Fruit fly (Drosophila melanogaster) whole organism, adult: ENCODE results near the gene Ube3a.

Experiments
- CG11617 ChIP-seq: fragments of 200-800 bp; sonication (Bioruptor generic); optimal IDR thresholded peaks from 2 replicates; lab custom pipeline; 2017; ENCODE audit warnings: mild to moderate bottlenecking, missing biosample characterization, missing genetic modification reagents, missing genetic modification characterization
- CG12768 ChIP-seq: fragments of 200-800 bp; sonication (Bioruptor generic); optimal IDR thresholded peaks from 2 replicates; lab custom pipeline; 2017; ENCODE audit warnings: missing biosample characterization, missing genetic modification characterization, mild to moderate bottlenecking, moderate library complexity, missing genetic modification reagents
- CG14711 ChIP-seq: fragments of 200-800 bp; sonication (Bioruptor generic); optimal IDR thresholded peaks from 2 replicates; lab custom pipeline; 2018; ENCODE audit warnings: missing biosample characterization, mild to moderate bottlenecking, missing genetic modification characterization, moderate library complexity
- CG1620 ChIP-seq: fragments of 200-800 bp; sonication (Bioruptor generic); optimal IDR thresholded peaks from 2 replicates; lab custom pipeline; 2016; ENCODE audit warnings: missing biosample characterization, missing genetic modification characterization
- CG33017 ChIP-seq: fragments of 200-800 bp; sonication (Bioruptor generic); optimal IDR thresholded peaks from 2 replicates; lab custom pipeline; 2018; ENCODE audit warnings: missing biosample characterization, mild to moderate bottlenecking, missing genetic modification characterization, moderate library complexity
- CG5204 ChIP-seq: fragments of 200-800 bp; sonication (Bioruptor generic); optimal IDR thresholded peaks from 2 replicates; lab custom pipeline; 2016; ENCODE audit warnings: missing biosample characterization, missing genetic modification characterization
- CG7045 ChIP-seq: fragments of 200-800 bp; sonication (Bioruptor generic); optimal IDR thresholded peaks from 2 replicates; lab custom pipeline; 2017; ENCODE audit warnings: missing biosample characterization, mild to moderate bottlenecking, missing genetic modification characterization
- CG7101 ChIP-seq: fragments of 200-800 bp; sonication (Bioruptor generic); optimal IDR thresholded peaks from 2 replicates; lab custom pipeline; 2018; ENCODE audit warnings: missing biosample characterization, mild to moderate bottlenecking, missing genetic modification characterization, moderate library complexity
- Clk ChIP-seq: fragments of 200-800 bp; sonication (Bioruptor generic); optimal IDR thresholded peaks from 2 replicates; lab custom pipeline; 2017; ENCODE audit warnings: missing biosample characterization, missing genetic modification characterization
- Crg-1 ChIP-seq: fragments of 200-800 bp; sonication (Bioruptor generic); optimal IDR thresholded peaks from 2 replicates; lab custom pipeline; 2016; ENCODE audit warnings: missing biosample characterization, missing genetic modification characterization
- Hr96 ChIP-seq: fragments of 200-800 bp; sonication (Bioruptor generic); optimal IDR thresholded peaks from 2 replicates; lab custom pipeline; 2016; ENCODE audit warnings: missing biosample characterization, missing genetic modification characterization
- Mnt ChIP-seq: fragments of 200-800 bp; sonication (Bioruptor generic); optimal IDR thresholded peaks from 2 replicates; lab custom pipeline; 2016; ENCODE audit warnings: missing biosample characterization, mild to moderate bottlenecking, missing genetic modification characterization
- bab1 ChIP-seq: fragments of 200-800 bp; sonication (Bioruptor generic); optimal IDR thresholded peaks from 3 replicates; lab custom pipeline; 2019; ENCODE audit warnings: missing biosample characterization, mild to moderate bottlenecking, missing genetic modification characterization, moderate library complexity
- cic ChIP-seq: fragments of 200-800 bp; sonication (Bioruptor generic); optimal IDR thresholded peaks from 2 replicates; lab custom pipeline; 2017; ENCODE audit warnings: missing biosample characterization, mild to moderate bottlenecking, missing genetic modification characterization, moderate library complexity
- cnc ChIP-seq, 2 experiments: fragments of >200 bp; optimal IDR thresholded peaks; 2 replicates each; lab custom pipeline; 2017
- kay ChIP-seq: fragments of 200-800 bp; sonication (Bioruptor generic); peaks from one replicate; lab custom pipeline; 2016; ENCODE audit warnings: missing biosample characterization, missing genetic modification characterization, borderline replicate concordance
- ovo ChIP-seq: fragments of 200-800 bp; sonication (Bioruptor generic); optimal IDR thresholded peaks from 2 replicates; lab custom pipeline; 2016; ENCODE audit warnings: missing biosample characterization, missing genetic modification characterization
- pad ChIP-seq: fragments of 200-800 bp; sonication (Bioruptor generic); optimal IDR thresholded peaks from 3 replicates; lab custom pipeline; 2017; ENCODE audit warnings: missing biosample characterization, missing genetic modification characterization, mild to moderate bottlenecking, moderate library complexity, missing genetic modification reagents
- tj ChIP-seq: fragments of 200-800 bp; sonication (Bioruptor generic); optimal IDR thresholded peaks from 3 replicates; lab custom pipeline; 2017; ENCODE audit warnings: missing biosample characterization, mild to moderate bottlenecking, missing genetic modification characterization, moderate library complexity
- toe ChIP-seq: fragments of 200-800 bp; sonication (Bioruptor generic); optimal IDR thresholded peaks from 2 replicates; lab custom pipeline; 2016; ENCODE audit warnings: missing biosample characterization, missing genetic modification characterization

Ube3a gene

DNA sequence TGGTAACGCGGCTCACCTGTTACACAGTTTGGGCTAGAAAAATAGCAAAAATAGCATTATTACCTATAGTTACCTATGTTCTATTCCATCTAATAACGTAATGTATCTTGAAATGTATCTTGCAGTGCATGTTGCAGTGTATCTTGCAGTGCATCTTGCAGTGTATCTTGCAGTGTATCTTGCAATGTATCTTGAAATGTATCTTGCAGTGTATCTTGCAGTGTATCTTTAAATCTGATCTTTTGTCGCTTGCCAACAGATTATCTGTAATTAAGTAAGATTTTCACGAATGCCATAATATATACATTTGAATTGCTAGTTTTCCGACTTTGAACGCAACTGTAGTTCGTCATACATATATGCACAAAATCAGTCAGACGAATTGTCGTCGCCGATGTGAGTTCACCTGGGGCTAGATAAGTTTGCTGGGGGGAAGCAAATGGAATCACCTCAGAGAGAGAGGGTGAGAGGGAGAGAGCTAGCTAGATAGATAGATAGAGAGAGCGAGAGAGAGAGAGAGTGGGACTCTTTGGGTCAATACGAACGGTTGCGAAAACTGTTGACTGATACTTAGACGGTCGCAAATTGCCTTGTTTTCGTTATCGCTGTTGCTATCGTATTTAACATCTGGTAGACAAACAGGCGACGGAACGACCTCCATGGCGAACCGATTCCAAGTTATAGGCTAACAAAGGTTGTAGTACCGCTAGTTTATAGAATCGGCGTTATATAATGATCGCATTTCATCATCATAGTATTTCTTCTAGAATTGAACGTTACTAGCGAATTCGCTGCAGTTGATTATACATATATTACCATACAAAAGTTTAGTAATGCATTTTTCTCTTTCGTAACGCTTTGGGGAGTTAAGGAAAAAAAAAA is 32.3 kb upstream of the Ube3a start:
- TF ChIP-seq bab1 (GFP tag; lab: Kevin White, UChicago) (no peak), ovo (GFP tag; lab: Kevin White, UChicago) (peak; percentile 68), CG1620 (GFP tag; lab: Kevin White, UChicago) (peak; percentile 5), CG33017 (peak; percentile 55), CG11617 (GFP tag; lab: Kevin White, UChicago) (peak; percentile 4), cnc (optimal IDR thresholded peaks at IDR 0.05; lab: Kevin White, UChicago) (no peak), tj (GFP tag; lab: Kevin White, UChicago) (peak; percentile 11), Hr96 (GFP tag; lab: Kevin White, UChicago) (peak; percentile 14), kay (GFP tag; lab: Kevin White, UChicago) (peak; percentile 89), CG7045 (peak; percentile 55), cic (GFP tag; lab: Kevin White, UChicago) (peak; percentile 91), CG14711 (tag; lab: Kevin White, UChicago) (no peak), pad (GFP tag; lab: Kevin White, UChicago) (peak; percentile 32), toe (GFP tag; lab: Kevin White, UChicago) (peak; percentile 60), Crg-1 (GFP tag; lab: Kevin White, UChicago) (peak; percentile 33), CG5204 (GFP tag; lab: Kevin White, UChicago) (peak; percentile 4), CG12768 (peak; percentile 78), Mnt (GFP tag; lab: Kevin White, UChicago) (peak; percentile 27), Clk (peak; percentile 39), CG7101 (tag; lab: Kevin White, UChicago) (peak; percentile 42)

DNA sequence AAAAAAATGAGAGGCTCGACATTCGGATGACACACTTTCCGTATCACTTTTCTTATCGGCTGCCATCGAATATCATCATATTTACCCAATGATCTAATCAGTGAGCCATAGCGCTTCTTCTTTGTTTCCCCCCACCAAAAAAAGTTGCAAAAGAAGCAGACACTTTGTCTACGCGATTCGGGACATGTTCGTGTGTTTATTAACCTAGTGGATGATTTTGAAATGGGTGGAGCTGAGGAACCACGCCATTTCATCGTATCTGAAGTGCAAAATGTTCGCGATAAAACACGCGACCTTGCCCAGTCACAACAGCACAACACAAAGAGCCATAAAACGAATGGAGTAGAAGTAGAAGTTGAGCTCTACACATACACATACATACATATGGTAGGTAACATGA is 31.6 kb upstream of the Ube3a start:
- no peak for TF ChIP-seq Clk
- peak; percentile 1 for TF ChIP-seq CG7101 (tag; lab: Kevin White, UChicago)
- peak; percentile 30 for TF ChIP-seq cic (GFP tag; lab: Kevin White, UChicago)
- TF ChIP-seq kay (GFP tag; lab: Kevin White, UChicago), result no peak

DNA sequence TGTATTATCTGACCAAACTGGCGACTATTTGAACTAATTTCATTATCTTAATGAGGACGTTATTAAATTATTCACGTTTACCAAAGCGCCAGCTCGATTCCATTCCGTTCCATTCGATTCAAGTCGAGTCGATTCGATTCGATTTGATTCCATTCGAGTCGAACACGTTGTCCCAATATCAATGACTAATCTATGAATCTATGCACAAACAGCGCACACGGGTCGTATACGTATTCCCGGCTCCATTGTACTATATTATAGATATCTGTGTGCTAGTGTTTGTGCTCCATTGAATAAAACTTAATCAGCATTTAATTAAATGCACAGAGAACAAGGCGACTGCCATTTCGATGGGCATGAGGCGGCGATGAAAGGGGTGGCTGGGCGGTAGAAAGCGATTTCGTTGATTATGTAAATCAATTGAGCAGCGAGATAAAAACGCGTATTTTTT is 28.8 kb upstream of the Ube3a start:
- peak; percentile 49 for TF ChIP-seq CG12768
- peak; percentile 7 for TF ChIP-seq CG33017
- TF ChIP-seq CG14711 (tag; lab: Kevin White, UChicago), result no peak
- TF ChIP-seq kay (GFP tag; lab: Kevin White, UChicago), result peak; percentile 85
- no peak for TF ChIP-seq pad (GFP tag; lab: Kevin White, UChicago)
- TF ChIP-seq CG7045, result no peak
- peak; percentile 80 for TF ChIP-seq cic (GFP tag; lab: Kevin White, UChicago)
- TF ChIP-seq tj (GFP tag; lab: Kevin White, UChicago), result peak; percentile 78

DNA sequence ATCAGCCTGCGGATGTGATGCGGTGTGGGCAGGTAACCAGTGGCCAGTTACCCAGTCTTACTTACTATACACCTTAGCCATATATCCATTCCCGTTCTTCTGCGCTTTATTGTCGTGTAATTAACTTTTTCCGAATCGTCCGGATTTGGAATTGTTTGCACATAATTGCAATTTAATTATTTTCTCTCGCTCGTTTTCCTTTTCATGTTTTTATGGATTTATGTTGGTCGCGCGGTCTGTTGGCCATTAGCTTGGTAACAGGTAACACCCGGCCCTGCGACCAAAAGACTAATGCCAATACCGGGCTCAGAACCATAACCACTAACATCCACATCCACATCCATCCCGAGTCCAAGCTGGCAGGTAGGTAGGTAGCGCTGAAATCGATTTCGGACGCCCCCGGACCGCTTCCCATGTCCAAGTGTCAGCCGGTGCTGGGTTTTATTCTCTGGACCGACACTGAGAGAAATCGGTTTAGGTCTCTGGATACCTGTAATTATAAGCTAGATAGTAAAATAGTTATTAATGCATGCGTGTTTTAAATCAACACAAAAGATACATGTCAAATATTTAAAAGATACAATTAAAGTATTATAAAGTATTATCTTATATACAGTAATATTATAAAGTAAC is 26.9 kb upstream of the Ube3a start:
- TF ChIP-seq bab1 (GFP tag; lab: Kevin White, UChicago) (no peak), Mnt (GFP tag; lab: Kevin White, UChicago) (no peak), pad (GFP tag; lab: Kevin White, UChicago) (no peak), toe (GFP tag; lab: Kevin White, UChicago) (no peak), ovo (GFP tag; lab: Kevin White, UChicago) (no peak), CG1620 (GFP tag; lab: Kevin White, UChicago) (no peak), cic (GFP tag; lab: Kevin White, UChicago) (no peak), kay (GFP tag; lab: Kevin White, UChicago) (no peak)

DNA sequence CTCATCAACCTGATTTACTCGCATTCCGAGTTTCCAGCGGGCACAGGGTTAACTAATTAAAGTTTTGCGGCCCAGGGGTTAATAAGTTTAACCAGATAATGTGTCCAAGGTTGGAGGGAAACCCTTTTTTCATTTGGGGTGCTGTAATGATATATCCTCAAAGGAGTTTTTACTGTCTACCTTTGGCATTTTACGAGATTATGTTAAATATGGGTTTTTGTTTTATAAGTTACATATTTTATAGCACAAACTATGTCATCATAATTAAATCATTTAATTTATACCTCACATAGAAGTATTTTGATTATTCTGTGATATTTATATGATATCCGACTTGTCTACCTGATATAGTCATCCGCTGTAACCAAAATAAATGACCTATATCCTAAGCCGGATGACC is 25.7 kb upstream of the Ube3a start, which contains the start of gene Ir68a:
TSS of gene Ir68a (minus strand) at position 101 of the 400 bp plus-strand sequence.
- no peak for TF ChIP-seq pad (GFP tag; lab: Kevin White, UChicago)
- TF ChIP-seq CG1620 (GFP tag; lab: Kevin White, UChicago), result no peak
- no peak for TF ChIP-seq ovo (GFP tag; lab: Kevin White, UChicago)

DNA sequence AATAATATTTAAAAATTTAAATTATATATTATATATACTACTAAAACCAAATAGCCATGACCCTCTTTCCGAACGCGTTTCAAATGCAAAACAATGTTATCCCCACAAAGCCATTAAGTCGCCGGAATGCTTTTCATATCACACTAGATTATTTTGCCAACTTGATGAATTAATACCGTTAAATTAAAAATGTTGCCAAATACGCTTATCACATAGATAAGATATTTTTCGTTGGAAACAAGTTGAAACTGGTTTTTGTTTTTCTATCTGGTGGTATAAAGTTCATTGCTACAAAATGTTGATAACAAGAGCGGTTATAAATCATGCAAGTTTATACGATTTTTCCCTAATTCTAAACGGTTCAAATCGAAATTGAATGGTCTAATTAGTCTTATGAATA is 23.2 kb upstream of the Ube3a start:
- TF ChIP-seq CG1620 (GFP tag; lab: Kevin White, UChicago) (no peak), kay (GFP tag; lab: Kevin White, UChicago) (peak; percentile 43)

DNA sequence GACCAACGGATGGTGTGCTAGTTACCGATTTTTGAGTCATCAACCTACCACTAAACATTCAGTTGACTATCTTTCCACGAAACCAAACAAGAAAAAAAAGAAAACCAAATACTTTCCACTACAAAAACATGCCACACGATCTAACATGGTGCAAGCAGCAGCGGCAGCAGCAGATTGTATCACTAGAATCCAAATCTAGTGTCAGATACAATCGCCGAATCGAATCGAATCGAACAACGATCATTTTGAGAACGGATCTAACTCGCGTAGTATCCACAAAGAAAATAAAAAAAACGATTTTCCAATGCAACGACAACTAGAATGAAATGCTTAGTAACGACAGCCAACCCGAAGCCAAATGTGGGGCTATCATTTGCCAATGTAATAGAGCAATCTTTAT is 17.3 kb upstream of the Ube3a start:
- TF ChIP-seq CG1620 (GFP tag; lab: Kevin White, UChicago) (no peak), CG5204 (GFP tag; lab: Kevin White, UChicago) (no peak), Hr96 (GFP tag; lab: Kevin White, UChicago) (no peak), pad (GFP tag; lab: Kevin White, UChicago) (no peak), tj (GFP tag; lab: Kevin White, UChicago) (no peak), CG11617 (GFP tag; lab: Kevin White, UChicago) (no peak), toe (GFP tag; lab: Kevin White, UChicago) (no peak), CG7045 (no peak), Mnt (GFP tag; lab: Kevin White, UChicago) (no peak), kay (GFP tag; lab: Kevin White, UChicago) (no peak), Crg-1 (GFP tag; lab: Kevin White, UChicago) (no peak), bab1 (GFP tag; lab: Kevin White, UChicago) (no peak), CG7101 (tag; lab: Kevin White, UChicago) (no peak)
